Fruit fly (Drosophila melanogaster): ENCODE measurements around the gene twit.

twit gene

DNA sequence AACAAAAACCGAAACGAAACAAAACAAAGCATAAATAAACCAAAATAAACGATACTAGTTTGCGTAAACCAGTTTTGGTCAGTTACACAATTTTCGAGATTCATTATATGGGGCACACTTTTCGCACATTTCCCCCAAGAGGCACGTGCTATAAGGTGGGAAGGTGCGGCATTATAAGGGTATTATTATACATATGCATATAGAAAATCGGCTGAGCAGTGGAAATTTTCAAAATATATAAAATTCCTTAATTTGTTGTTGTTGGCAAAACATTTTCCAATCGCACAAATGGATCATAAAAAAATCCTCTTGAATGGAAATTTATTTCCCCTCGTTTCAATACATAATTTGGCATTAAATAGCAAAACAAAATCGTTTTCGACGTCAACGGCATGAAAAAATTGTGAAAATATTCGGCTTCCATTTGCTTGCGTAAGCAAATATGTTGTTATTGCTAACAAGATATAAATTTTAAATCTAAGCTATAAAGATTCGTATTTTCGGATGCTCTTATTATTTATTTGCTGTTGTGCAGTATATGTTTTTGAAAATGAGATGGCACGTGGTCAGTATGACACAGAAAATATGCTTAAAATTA lies 46.2 kb downstream of the twit start:
- no peak for TF ChIP-seq ovo (GFP tag; optimal IDR thresholded peaks at IDR 0.05)
- peak; percentile 58 for TF ChIP-seq kay (GFP tag; ENCODE audit: borderline replicate concordance)

DNA sequence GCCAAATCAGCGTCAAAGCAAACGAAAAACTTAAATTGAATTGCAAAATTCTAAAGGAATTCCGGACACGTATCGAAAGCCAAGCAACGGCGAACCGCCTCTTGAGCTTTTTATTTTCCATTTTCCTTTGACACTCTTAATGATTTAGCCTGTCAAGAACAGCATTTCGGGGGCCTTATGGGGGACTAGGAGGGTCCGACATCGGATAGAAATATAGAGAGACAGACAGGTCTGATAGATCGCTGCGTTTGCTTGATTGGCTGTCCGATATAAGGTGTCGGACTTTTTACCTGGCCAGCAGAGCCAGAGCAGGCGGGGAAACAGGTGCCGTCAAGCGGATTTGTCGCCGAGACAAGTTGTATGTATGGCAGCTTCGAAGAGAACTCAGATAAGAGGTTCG lies 51.9 kb downstream of the twit start:
- TF ChIP-seq kay (GFP tag; ENCODE audit: borderline replicate concordance): peak; percentile 40
- TF ChIP-seq CG7045 (GFP tag; optimal IDR thresholded peaks at IDR 0.05): no peak

DNA sequence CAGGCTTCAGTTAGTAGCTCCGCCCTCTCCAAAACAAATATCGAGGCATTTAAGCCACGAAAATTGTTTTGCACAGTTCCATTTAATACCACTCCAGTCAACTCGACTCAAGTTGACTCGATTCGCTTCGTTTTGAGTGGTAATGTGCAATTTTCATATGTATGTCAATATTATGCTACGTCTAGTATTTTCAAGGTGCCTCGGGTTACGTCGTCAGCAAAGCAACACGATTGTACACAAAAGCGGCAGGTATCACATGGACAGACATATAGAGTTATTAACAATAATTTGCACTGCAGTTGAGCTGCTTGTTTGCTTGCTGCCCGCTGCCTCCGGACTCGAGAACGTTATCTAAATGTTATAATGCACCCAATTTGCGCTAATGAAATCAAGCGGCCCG lies 52.6 kb downstream of the twit start:
- TF ChIP-seq CG7045 (GFP tag; optimal IDR thresholded peaks at IDR 0.05) (no peak), Hr96 (GFP tag; optimal IDR thresholded peaks at IDR 0.05) (no peak), tj (GFP tag; optimal IDR thresholded peaks at IDR 0.05) (peak; percentile 92), cnc (optimal IDR thresholded peaks at IDR 0.05) (no peak), CG12768 (GFP tag; optimal IDR thresholded peaks at IDR 0.05) (peak; percentile 20)
